Fruit fly (Drosophila melanogaster): ENCODE data around the gene Dhfr.

The Dhfr gene

DNA sequence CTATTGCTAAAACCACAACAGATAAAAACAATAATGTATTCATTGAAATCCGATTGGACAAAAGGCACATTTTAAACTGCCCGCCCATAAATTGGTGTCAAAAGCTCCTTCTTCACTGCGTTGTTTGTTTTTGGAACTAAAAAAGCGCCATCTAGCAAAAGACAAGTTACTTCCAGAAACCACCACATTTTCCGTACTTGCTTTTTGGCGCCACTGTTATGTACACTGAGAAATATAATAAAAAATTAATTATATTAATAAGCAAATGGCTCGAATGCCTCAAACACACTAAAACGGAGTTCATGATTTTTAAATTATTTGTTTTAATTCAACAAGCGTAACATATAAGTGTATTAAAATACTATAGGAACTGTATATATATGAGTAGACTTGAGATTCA, 16.4 kb downstream of the Dhfr start (continued):
- TF ChIP-seq lbe (GFP tag; optimal IDR thresholded peaks at IDR 0.05) (peak; percentile 35), zfh1 (GFP tag; IDR thresholded peaks at IDR 0.05) (peak; percentile 90), dpn (GFP tag; optimal IDR thresholded peaks at IDR 0.05) (peak; percentile 70 to 88), CG7987 (GFP tag; optimal IDR thresholded peaks at IDR 0.05) (peak; percentile 85), al (GFP tag; IDR thresholded peaks at IDR 0.05) (peak; percentile 71), run (tag; optimal IDR thresholded peaks at IDR 0.05) (peak; percentile 70), zen2 (GFP tag; IDR thresholded peaks at IDR 0.05; ENCODE audit: partially characterized antibody) (no peak), cwo (GFP tag; optimal IDR thresholded peaks at IDR 0.05) (peak; percentile 63), CHES-1-like (GFP tag; optimal IDR thresholded peaks at IDR 0.05) (peak; percentile 33), Dip2 (GFP tag; IDR thresholded peaks at IDR 0.05) (no peak), CG17568 (GFP tag; optimal IDR thresholded peaks at IDR 0.05) (peak; percentile 73), tll (GFP tag; optimal IDR thresholded peaks at IDR 0.05) (no peak), CG32532 (GFP tag; IDR thresholded peaks at IDR 0.05) (peak; percentile 96), Meics (GFP tag; optimal IDR thresholded peaks at IDR 0.05) (peak; percentile 88), CG4328 (GFP tag; optimal IDR thresholded peaks at IDR 0.05) (peak; percentile 46), CG12236 (GFP tag; optimal IDR thresholded peaks at IDR 0.05) (peak; percentile 9), gsb (GFP tag; IDR thresholded peaks at IDR 0.05) (peak; percentile 81), Xbp1 (GFP tag; optimal IDR thresholded peaks at IDR 0.05) (peak; percentile 92), CG11085 (GFP tag; IDR thresholded peaks at IDR 0.05) (peak; percentile 83), CG11696 (GFP tag; IDR thresholded peaks at IDR 0.05) (peak; percentile 65), CG10543 (GFP tag; optimal IDR thresholded peaks at IDR 0.05) (peak; percentile 49), CG1529 (GFP tag; optimal IDR thresholded peaks at IDR 0.05) (peak; percentile 58), fru (optimal IDR thresholded peaks at IDR 0.05) (no peak), Fer2 (tag; optimal IDR thresholded peaks at IDR 0.05) (peak; percentile 68), Dbx (GFP tag; IDR thresholded peaks at IDR 0.05) (peak; percentile 88), Kr (GFP tag; optimal IDR thresholded peaks at IDR 0.05) (no peak), Hr3 (GFP tag; optimal IDR thresholded peaks at IDR 0.05) (peak; percentile 93), inv (GFP tag; IDR thresholded peaks at IDR 0.05; ENCODE audit: partially characterized antibody) (no peak), D19A (tag; optimal IDR thresholded peaks at IDR 0.05) (peak; percentile 79), B-H2 (GFP tag; optimal IDR thresholded peaks at IDR 0.05) (peak; percentile 53), CG18011 (GFP tag; optimal IDR thresholded peaks at IDR 0.05) (peak; percentile 51), zfh2 (GFP tag; optimal IDR thresholded peaks at IDR 0.05) (peak; percentile 48), nerfin-1 (tag; optimal IDR thresholded peaks at IDR 0.05) (peak; percentile 63), CG2120 (GFP tag; optimal IDR thresholded peaks at IDR 0.05) (peak; percentile 79), mam (GFP tag; optimal IDR thresholded peaks at IDR 0.05) (peak; percentile 67), CG5180 (GFP tag; optimal IDR thresholded peaks at IDR 0.05) (peak; percentile 64), CG11695 (GFP tag; IDR thresholded peaks at IDR 0.05) (peak; percentile 86), ham (GFP tag; IDR thresholded peaks at IDR 0.05) (peak; percentile 62; the same call in 1 of the 2 replicates), Hmx (GFP tag; optimal IDR thresholded peaks at IDR 0.05) (no peak), tna (GFP tag; IDR thresholded peaks at IDR 0.05; ENCODE audit: partially characterized antibody) (no peak), CG15011 (GFP tag; optimal IDR thresholded peaks at IDR 0.05) (peak; percentile 12), CG6854 (GFP tag; optimal IDR thresholded peaks at IDR 0.05) (peak; percentile 73), gsb-n (tag; optimal IDR thresholded peaks at IDR 0.05) (peak; percentile 75), ato (GFP tag; IDR thresholded peaks at IDR 0.05; ENCODE audit: partially characterized antibody) (peak; percentile 41; the same call in 1 of the 2 replicates), bowl (GFP tag; IDR thresholded peaks at IDR 0.05) (peak; percentile 48; the same call in 1 of the 2 replicates), exex (tag; optimal IDR thresholded peaks at IDR 0.05) (no peak), CG11398 (GFP tag; optimal IDR thresholded peaks at IDR 0.05) (peak; percentile 12), Dip3 (GFP tag; optimal IDR thresholded peaks at IDR 0.05) (peak; percentile 31), gcm (GFP tag; optimal IDR thresholded peaks at IDR 0.05) (peak; percentile 78), CG7745 (tag; optimal IDR thresholded peaks at IDR 0.05) (no peak)
